Worm (Caenorhabditis elegans) whole organism, mixed stage, embryonic: ENCODE results near the gene rmh-2.

Source experiments
- blmp-1 ChIP-seq: fragments of 150-350 bp; optimal IDR thresholded peaks from 2 replicates; lab custom pipeline; 2014; ENCODE audit warnings: missing biosample characterization, missing genetic modification characterization
- cnd-1 ChIP-seq: fragments of 200-800 bp; sonication (Bioruptor generic); optimal IDR thresholded peaks from 2 replicates; lab custom pipeline; 2018; ENCODE audit warnings: mild to moderate bottlenecking, missing genetic modification characterization, missing compliant biosample characterization
- elt-1 ChIP-seq: sonication (generic microtip); optimal IDR thresholded peaks from 2 replicates; lab custom pipeline; 2017; ENCODE audit warnings: missing genetic modification characterization, mild to moderate bottlenecking, missing compliant biosample characterization, antibody characterized with exemption, moderate library complexity, borderline replicate concordance; ENCODE audit not compliant: insufficient read depth
- elt-3 ChIP-seq: fragments of 150-350 bp; optimal IDR thresholded peaks from 2 replicates; lab custom pipeline; 2014; ENCODE audit warnings: missing biosample characterization, missing genetic modification characterization
- lin-13 ChIP-seq: fragments of 150-350 bp; optimal IDR thresholded peaks from 2 replicates; lab custom pipeline; 2014; ENCODE audit warnings: missing biosample characterization, missing genetic modification characterization
- lsy-2 ChIP-seq: fragments of 150-350 bp; optimal IDR thresholded peaks from 2 replicates; lab custom pipeline; 2014; ENCODE audit warnings: missing biosample characterization, missing genetic modification characterization
- mep-1 ChIP-seq: fragments of 150-350 bp; optimal IDR thresholded peaks from 2 replicates; lab custom pipeline; 2017; ENCODE audit warnings: missing biosample characterization, missing genetic modification reagents, missing genetic modification characterization, inconsistent platforms
- nhr-12 ChIP-seq: fragments of 150-350 bp; optimal IDR thresholded peaks from 2 replicates; lab custom pipeline; 2014; ENCODE audit warnings: missing biosample characterization, missing genetic modification characterization
- nhr-76 ChIP-seq: sonication (generic microtip); optimal IDR thresholded peaks from 2 replicates; lab custom pipeline; 2017; ENCODE audit warnings: missing biosample characterization, missing genetic modification characterization
- pha-4 ChIP-seq: fragments of 150-350 bp; optimal IDR thresholded peaks from 2 replicates; lab custom pipeline; 2018; ENCODE audit warnings: missing biosample characterization, missing genetic modification reagents, missing genetic modification characterization
- sem-2 ChIP-seq: fragments of 200-800 bp; sonication (Bioruptor generic); optimal IDR thresholded peaks from 2 replicates; lab custom pipeline; 2018; ENCODE audit warnings: mild to moderate bottlenecking, missing genetic modification characterization, missing compliant biosample characterization
- unc-39 ChIP-seq: fragments of 150-350 bp; optimal IDR thresholded peaks from 2 replicates; lab custom pipeline; 2014; ENCODE audit warnings: missing biosample characterization, missing genetic modification characterization
- unc-62 ChIP-seq: fragments of 150-350 bp; optimal IDR thresholded peaks from 2 replicates; lab custom pipeline; 2014; ENCODE audit warnings: missing biosample characterization, missing genetic modification reagents, missing genetic modification characterization
- ztf-11 ChIP-seq: fragments of 150-350 bp; optimal IDR thresholded peaks from 2 replicates; lab custom pipeline; 2014; ENCODE audit warnings: missing biosample characterization, missing genetic modification characterization

DNA sequence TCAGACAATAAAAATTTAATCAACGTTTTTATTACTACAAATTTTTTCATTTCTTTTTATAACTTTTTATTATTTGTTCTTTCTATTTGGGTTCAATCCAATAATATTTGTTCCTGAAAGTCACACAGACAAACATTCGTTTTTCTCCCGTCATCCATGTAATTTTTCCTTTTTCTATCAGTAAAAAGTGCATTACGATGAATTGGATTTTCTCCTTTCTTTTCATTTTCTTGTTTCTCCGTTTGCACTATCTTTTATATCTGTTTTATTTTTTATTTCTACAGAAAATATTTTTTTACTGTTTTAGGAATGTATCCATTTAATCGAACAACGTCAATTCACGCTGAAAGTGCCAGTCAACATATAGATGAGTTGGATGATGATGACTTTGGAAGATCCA lies 31.3 kb downstream of the rmh-2 start, which contains the start of gene egl-47:
- TF ChIP-seq ztf-11 (tag; lab: Kevin White, UChicago) (no peak), lin-13 (tag; lab: Kevin White, UChicago) (no peak), mep-1 (tag; lab: Kevin White, UChicago) (no peak), pha-4 (tag; lab: Kevin White, UChicago) (no peak), unc-62 (no peak), elt-3 (no peak), nhr-12 (tag; lab: Kevin White, UChicago) (no peak), unc-39 (tag; lab: Kevin White, UChicago) (no peak), elt-1 (tag; lab: Kevin White, UChicago) (no peak), blmp-1 (no peak), cnd-1 (tag; lab: Kevin White, UChicago) (no peak), sem-2 (no peak), lsy-2 (tag; lab: Kevin White, UChicago) (no peak), nhr-76 (tag; lab: Kevin White, UChicago) (no peak)
